Fruit fly (Drosophila melanogaster) whole organism, pupa: ENCODE data around the gene Hr39.

ENCODE experiments used
- CG10348 ChIP-seq: fragments of 200-800 bp; sonication (Bioruptor generic); IDR thresholded peaks from 2 replicates; pipeline ENCODE4 v1.3.6; 2022; ENCODE audit warnings: missing biosample characterization, missing genetic modification characterization
- CG12605 ChIP-seq: fragments of 200-800 bp; sonication (Bioruptor generic); IDR thresholded peaks from 2 replicates; pipeline ENCODE4 v1.3.6; 2022; ENCODE audit warnings: missing biosample characterization, missing genetic modification characterization
- fd96Ca ChIP-seq: fragments of 200-800 bp; sonication (Bioruptor generic); IDR thresholded peaks from 3 replicates; pipeline ENCODE4 v1.3.6; 2022; ENCODE audit warnings: missing biosample characterization, missing genetic modification characterization

DNA sequence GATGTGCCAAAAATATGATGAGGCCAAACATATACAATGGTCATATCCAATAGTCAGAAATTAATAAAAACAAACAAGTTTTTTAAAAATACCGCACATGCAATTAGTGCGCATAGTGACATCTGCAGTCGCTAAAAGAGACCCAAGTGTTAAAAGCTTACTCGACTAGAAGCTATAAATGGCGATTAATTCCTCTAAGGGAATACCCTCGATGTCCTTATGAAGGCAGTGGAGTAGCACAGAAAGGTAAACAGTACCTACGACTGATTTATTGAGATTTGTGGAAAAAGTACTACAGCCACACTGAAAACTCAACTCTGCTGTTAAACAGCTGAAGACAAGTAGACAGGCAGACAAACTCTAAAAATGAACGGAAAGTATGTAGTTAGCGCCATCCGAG lies 23.8 kb downstream of the Hr39 start:
- TF ChIP-seq fd96Ca (GFP tag; lab: Robert Waterston, UW), result no peak
- no peak for TF ChIP-seq CG12605 (GFP tag; lab: Robert Waterston, UW)
- no peak for TF ChIP-seq CG10348 (GFP tag; lab: Robert Waterston, UW)
